Fruit fly (Drosophila melanogaster): ENCODE results near the gene Adgf-A.

Gene Adgf-A

DNA sequence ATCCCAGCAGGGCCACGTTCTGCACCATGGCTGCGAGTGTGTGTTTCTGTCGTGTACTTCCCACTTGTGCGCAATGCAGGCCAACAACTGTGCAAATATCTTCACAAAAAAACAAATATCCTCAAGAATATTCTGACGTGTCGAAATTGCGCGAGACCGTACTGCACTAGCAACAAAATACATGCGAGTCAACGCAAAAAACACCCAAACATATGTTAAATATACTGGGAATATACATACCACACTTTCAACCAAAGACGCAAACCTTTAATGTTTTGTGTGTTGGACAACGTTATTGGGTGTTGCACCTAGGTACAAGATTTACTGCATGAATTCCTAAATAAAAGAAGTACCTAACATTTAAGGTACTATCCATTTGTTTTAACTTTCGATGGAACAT, 38.1 kb upstream of the Adgf-A start, which contains the start of gene NUCB1 (continued):
- TF ChIP-seq Atf-2 (GFP tag; optimal IDR thresholded peaks at IDR 0.05): peak; percentile 12
- TF ChIP-seq CG10654 (GFP tag; optimal IDR thresholded peaks at IDR 0.05): peak; percentile 15
- TF ChIP-seq BEAF-32 (GFP tag; optimal IDR thresholded peaks at IDR 0.05): peak; percentile 45
- TF ChIP-seq ind (GFP tag; optimal IDR thresholded peaks at IDR 0.05): peak; percentile 40
- TF ChIP-seq CG1024 (GFP tag; IDR thresholded peaks at IDR 0.05): no peak; the same call in 1 of the 2 replicates
- TF ChIP-seq aop (GFP tag; IDR thresholded peaks at IDR 0.05): no peak
- no peak for TF ChIP-seq CG3726 (GFP tag; IDR thresholded peaks at IDR 0.05)
- no peak for TF ChIP-seq br (optimal IDR thresholded peaks at IDR 0.05)
- no peak for TF ChIP-seq sim (GFP tag; IDR thresholded peaks at IDR 0.05)
- no peak for TF ChIP-seq ewg (GFP tag; optimal IDR thresholded peaks at IDR 0.05)
- TF ChIP-seq tio (GFP tag; optimal IDR thresholded peaks at IDR 0.05): no peak
- TF ChIP-seq lilli (GFP tag; optimal IDR thresholded peaks at IDR 0.05): peak; percentile 56
- peak; percentile 37; the same call in 1 of the 2 replicates for TF ChIP-seq CG32532 (GFP tag; IDR thresholded peaks at IDR 0.05)
- no peak for TF ChIP-seq ash1 (GFP tag; optimal IDR thresholded peaks at IDR 0.05)
- TF ChIP-seq CG4707 (GFP tag; optimal IDR thresholded peaks at IDR 0.05): no peak
- no peak for TF ChIP-seq ttk (GFP tag; IDR thresholded peaks at IDR 0.05)
- TF ChIP-seq Bdp1 (GFP tag; optimal IDR thresholded peaks at IDR 0.05): peak; percentile 14
- TF ChIP-seq CG8924 (tag; optimal IDR thresholded peaks at IDR 0.05): peak; percentile 48
- TF ChIP-seq tll (GFP tag; optimal IDR thresholded peaks at IDR 0.05): peak in 1 of 2 experiments; percentile 74
- peak; percentile 7 for TF ChIP-seq CG4820 (GFP tag; optimal IDR thresholded peaks at IDR 0.05)
- TF ChIP-seq zfh1 (GFP tag; IDR thresholded peaks at IDR 0.05): 0 out of 3 replicates have a peak, but pooled peaks have one; percentile 13
- TF ChIP-seq CG1603 (tag; optimal IDR thresholded peaks at IDR 0.05): peak; percentile 87
- no peak for TF ChIP-seq CG8478 (optimal IDR thresholded peaks at IDR 0.05)
- TF ChIP-seq dan (GFP tag; IDR thresholded peaks at IDR 0.05): no peak
- peak; percentile 93 for TF ChIP-seq MESR4 (GFP tag; optimal IDR thresholded peaks at IDR 0.05)
- peak; percentile 12; the same call in 1 of the 2 replicates for TF ChIP-seq CG10366 (GFP tag; IDR thresholded peaks at IDR 0.05)
- TF ChIP-seq Rfx (GFP tag; IDR thresholded peaks at IDR 0.05): peak; percentile 68
- peak; percentile 19 for TF ChIP-seq slp2 (GFP tag; optimal IDR thresholded peaks at IDR 0.05)
- TF ChIP-seq Hey (tag; optimal IDR thresholded peaks at IDR 0.05): no peak
- no peak for TF ChIP-seq Asciz (GFP tag; optimal IDR thresholded peaks at IDR 0.05)
- TF ChIP-seq CG13287 (GFP tag; IDR thresholded peaks at IDR 0.05; ENCODE audit: partially characterized antibody): peak; percentile 56; the same call in 1 of the 2 replicates
- TF ChIP-seq bowl (GFP tag; IDR thresholded peaks at IDR 0.05): no peak
- no peak for TF ChIP-seq emc (GFP tag; optimal IDR thresholded peaks at IDR 0.05)
- TF ChIP-seq pan (optimal IDR thresholded peaks at IDR 0.05): no peak
- peak in 1 of 2 experiments; percentile 40 for TF ChIP-seq pan (GFP tag; optimal IDR thresholded peaks at IDR 0.05 in 1 of 2, IDR thresholded peaks at IDR 0.05 in 1 of 2)
- TF ChIP-seq az2 (GFP tag; optimal IDR thresholded peaks at IDR 0.05): no peak
- TF ChIP-seq her (GFP tag; optimal IDR thresholded peaks at IDR 0.05): no peak
- no peak for TF ChIP-seq Hr78 (GFP tag; optimal IDR thresholded peaks at IDR 0.05)
- TF ChIP-seq CG11247 (GFP tag; IDR thresholded peaks at IDR 0.05): no peak
- TF ChIP-seq Aef1 (GFP tag; IDR thresholded peaks at IDR 0.05): no peak
- no peak for TF ChIP-seq CG10565 (GFP tag; optimal IDR thresholded peaks at IDR 0.05)
- TF ChIP-seq Pdp1 (GFP tag; optimal IDR thresholded peaks at IDR 0.05): no peak
- TF ChIP-seq CG15011 (GFP tag; optimal IDR thresholded peaks at IDR 0.05): no peak
- TF ChIP-seq NC2α (GFP tag; optimal IDR thresholded peaks at IDR 0.05): peak; percentile 30
- TF ChIP-seq CG18476 (GFP tag; optimal IDR thresholded peaks at IDR 0.05): no peak
- TF ChIP-seq ftz-f1 (GFP tag; optimal IDR thresholded peaks at IDR 0.05): no peak
- TF ChIP-seq ro (GFP tag; IDR thresholded peaks at IDR 0.05): no peak
- no peak for TF ChIP-seq CG12299 (tag; optimal IDR thresholded peaks at IDR 0.05)
- no peak for TF ChIP-seq ac (GFP tag; optimal IDR thresholded peaks at IDR 0.05)
- no peak for TF ChIP-seq PHDP (tag; optimal IDR thresholded peaks at IDR 0.05)
- peak; percentile 70 for TF ChIP-seq CG2120 (GFP tag; optimal IDR thresholded peaks at IDR 0.05)
- TF ChIP-seq Meics (GFP tag; optimal IDR thresholded peaks at IDR 0.05): peak; percentile 23

All from whole organism, embryonic.